Fruit fly (Drosophila melanogaster) whole organism, embryonic: ENCODE results near the gene CG11999.

Experiments
- Aef1 ChIP-seq: fragments of 200-800 bp; sonication (Bioruptor generic); IDR thresholded peaks from 3 replicates; pipeline ENCODE4 v1.3.6; 2022; ENCODE audit warnings: missing biosample characterization, missing genetic modification characterization
- Awh ChIP-seq: fragments of 200-800 bp; sonication (Bioruptor generic); IDR thresholded peaks from 2 replicates; pipeline ENCODE4, ENCODE4 v1.3.6; 2022; ENCODE audit warnings: missing biosample characterization, missing genetic modification characterization
- CG10147 ChIP-seq: fragments of 200-800 bp; sonication (Bioruptor generic); optimal IDR thresholded peaks from 2 replicates; lab custom pipeline; 2019; ENCODE audit warnings: missing biosample characterization, mild to moderate bottlenecking, missing genetic modification characterization, moderate library complexity
- CG10267 ChIP-seq: fragments of 200-800 bp; sonication (Bioruptor generic); optimal IDR thresholded peaks from 2 replicates; lab custom pipeline; 2018; ENCODE audit warnings: missing biosample characterization, mild to moderate bottlenecking, missing genetic modification characterization, moderate library complexity
- CG11085 ChIP-seq: fragments of 200-800 bp; sonication (Bioruptor generic); IDR thresholded peaks from 2 replicates; pipeline ENCODE4 v1.3.6; 2022; ENCODE audit warnings: missing biosample characterization, missing genetic modification characterization
- CG11504 ChIP-seq: fragments of 200-800 bp; sonication (Bioruptor generic); optimal IDR thresholded peaks from 3 replicates; lab custom pipeline; 2019; ENCODE audit warnings: missing biosample characterization, mild to moderate bottlenecking, missing genetic modification characterization, moderate library complexity
- CG14710 ChIP-seq: fragments of 200-800 bp; sonication (Bioruptor generic); optimal IDR thresholded peaks from 3 replicates; lab custom pipeline; 2019; ENCODE audit warnings: missing biosample characterization, mild to moderate bottlenecking, missing genetic modification characterization, moderate library complexity
- CG15601 ChIP-seq: fragments of 200-800 bp; sonication (Bioruptor generic); optimal IDR thresholded peaks from 3 replicates; lab custom pipeline; 2019; ENCODE audit warnings: missing biosample characterization, mild to moderate bottlenecking, missing genetic modification characterization, moderate library complexity
- CG17829 ChIP-seq: fragments of 200-800 bp; optimal IDR thresholded peaks from 2 replicates; lab custom pipeline; 2019; ENCODE audit warnings: missing biosample characterization, mild to moderate bottlenecking, missing genetic modification characterization, moderate library complexity
- CG18262 ChIP-seq: fragments of 200-800 bp; optimal IDR thresholded peaks from 3 replicates; lab custom pipeline; 2019; ENCODE audit warnings: missing biosample characterization, mild to moderate bottlenecking, missing genetic modification characterization, moderate library complexity
- CG2116 ChIP-seq: fragments of 200-800 bp; sonication (Bioruptor generic); optimal IDR thresholded peaks from 3 replicates; lab custom pipeline; 2018; ENCODE audit warnings: missing biosample characterization, mild to moderate bottlenecking, missing genetic modification characterization
- CG4854 ChIP-seq: fragments of 200-800 bp; sonication (Bioruptor generic); optimal IDR thresholded peaks from 2 replicates; lab custom pipeline; 2016; ENCODE audit warnings: missing biosample characterization, missing genetic modification characterization, inconsistent platforms
- CG6791 ChIP-seq: fragments of 200-800 bp; sonication (Bioruptor generic); IDR thresholded peaks from 3 replicates; pipeline ENCODE4 v1.3.6; 2022; ENCODE audit warnings: missing biosample characterization, missing genetic modification characterization; ENCODE audit not compliant: partially characterized antibody
- CG9437 ChIP-seq: fragments of 200-800 bp; sonication (Bioruptor generic); optimal IDR thresholded peaks from 2 replicates; lab custom pipeline; 2018; ENCODE audit warnings: missing biosample characterization, mild to moderate bottlenecking, missing genetic modification characterization
- CG9727 ChIP-seq: fragments of 200-800 bp; sonication (Bioruptor generic); optimal IDR thresholded peaks from 3 replicates; lab custom pipeline; 2017; ENCODE audit warnings: missing biosample characterization, mild to moderate bottlenecking, missing genetic modification characterization
- Chrac-16 ChIP-seq: fragments of 200-800 bp; sonication (Bioruptor generic); optimal IDR thresholded peaks from 3 replicates; lab custom pipeline; 2016; ENCODE audit warnings: missing biosample characterization, missing genetic modification characterization
- D19A ChIP-seq: fragments of 200-800 bp; optimal IDR thresholded peaks from 3 replicates; lab custom pipeline; 2019; ENCODE audit warnings: missing biosample characterization, mild to moderate bottlenecking, missing genetic modification characterization, moderate library complexity
- D19B ChIP-seq: fragments of 200-800 bp; sonication (Bioruptor generic); optimal IDR thresholded peaks from 2 replicates; lab custom pipeline; 2017; ENCODE audit warnings: missing biosample characterization, mild to moderate bottlenecking, missing genetic modification characterization
- Dp ChIP-seq: fragments of 200-800 bp; sonication (Bioruptor generic); optimal IDR thresholded peaks from 2 replicates; lab custom pipeline; 2018; ENCODE audit warnings: missing biosample characterization, mild to moderate bottlenecking, missing genetic modification characterization, moderate library complexity
- Gug ChIP-seq: fragments of 200-800 bp; sonication (Bioruptor generic); IDR thresholded peaks from 4 replicates; pipeline ENCODE4 v1.3.6; 2022; ENCODE audit warnings: missing biosample characterization, missing genetic modification characterization
- Hr51 ChIP-seq, 2 experiments: fragments of 200-800 bp; sonication (Bioruptor generic); optimal IDR thresholded peaks; 2 replicates in 1 of 2; 3 replicates in 1 of 2; lab custom pipeline; 2016 to 2018; ENCODE audit warnings: missing biosample characterization in 2 of 2, missing genetic modification characterization in 2 of 2, mild to moderate bottlenecking in 1 of 2, moderate library complexity in 1 of 2
- Lhr ChIP-seq: fragments of 200-800 bp; sonication (Bioruptor generic); optimal IDR thresholded peaks from 3 replicates; lab custom pipeline; 2017; ENCODE audit warnings: mild to moderate bottlenecking, missing biosample characterization, missing genetic modification reagents, missing genetic modification characterization
- MBD-R2 ChIP-seq: fragments of 200-800 bp; sonication (Bioruptor generic); IDR thresholded peaks from 2 replicates; pipeline ENCODE4 v1.3.6; 2022; ENCODE audit warnings: missing biosample characterization, missing genetic modification characterization
- MESR4 ChIP-seq: fragments of 200-800 bp; sonication (Bioruptor generic); optimal IDR thresholded peaks from 2 replicates; lab custom pipeline; 2018; ENCODE audit warnings: missing biosample characterization, mild to moderate bottlenecking, missing genetic modification characterization, moderate library complexity
- Mrtf ChIP-seq: fragments of 200-800 bp; sonication (Bioruptor generic); IDR thresholded peaks from 3 replicates; pipeline ENCODE4 v1.3.6; 2022; ENCODE audit warnings: missing biosample characterization, missing genetic modification characterization
- Pdp1 ChIP-seq, 2 experiments: fragments of 200-800 bp; sonication (Bioruptor generic); optimal IDR thresholded peaks; 3 replicates each; lab custom pipeline; 2016; ENCODE audit warnings: missing biosample characterization in 2 of 2, missing genetic modification characterization in 2 of 2, mild to moderate bottlenecking in 1 of 2, moderate library complexity in 1 of 2
- Rx ChIP-seq: fragments of 200-800 bp; sonication (Bioruptor generic); IDR thresholded peaks from 2 replicates; pipeline ENCODE4 v1.3.6; 2022; ENCODE audit warnings: missing biosample characterization, missing genetic modification characterization
- Xbp1 ChIP-seq: fragments of 200-800 bp; sonication (Bioruptor generic); optimal IDR thresholded peaks from 3 replicates; lab custom pipeline; 2016; ENCODE audit warnings: missing biosample characterization, mild to moderate bottlenecking, missing genetic modification characterization
- az2 ChIP-seq: fragments of 200-800 bp; sonication (Bioruptor generic); optimal IDR thresholded peaks from 3 replicates; lab custom pipeline; 2016; ENCODE audit warnings: missing biosample characterization, missing genetic modification characterization
- bab2 ChIP-seq: fragments of 200-800 bp; sonication (Bioruptor generic); optimal IDR thresholded peaks from 2 replicates; lab custom pipeline; 2016; ENCODE audit warnings: missing biosample characterization, missing genetic modification characterization
- dmrt11E ChIP-seq: fragments of 200-800 bp; sonication (Bioruptor generic); optimal IDR thresholded peaks from 3 replicates; lab custom pipeline; 2018; ENCODE audit warnings: missing biosample characterization, mild to moderate bottlenecking, missing genetic modification characterization, moderate library complexity
- exex ChIP-seq: fragments of 200-800 bp; sonication (Bioruptor generic); optimal IDR thresholded peaks from 4 replicates; lab custom pipeline; 2018; ENCODE audit warnings: missing biosample characterization, mild to moderate bottlenecking, missing genetic modification characterization, moderate library complexity
- gfzf ChIP-seq: fragments of 200-800 bp; sonication (Bioruptor generic); optimal IDR thresholded peaks from 2 replicates; lab custom pipeline; 2016; ENCODE audit warnings: missing biosample characterization, mild to moderate bottlenecking, missing genetic modification characterization, moderate library complexity
- grn ChIP-seq: fragments of 200-800 bp; sonication (Bioruptor generic); optimal IDR thresholded peaks from 3 replicates; lab custom pipeline; 2017; ENCODE audit warnings: missing biosample characterization, missing genetic modification characterization
- jumu ChIP-seq: fragments of 200-800 bp; sonication (Bioruptor generic); optimal IDR thresholded peaks from 3 replicates; lab custom pipeline; 2016; ENCODE audit warnings: missing biosample characterization, missing genetic modification characterization
- knrl ChIP-seq: fragments of 200-800 bp; sonication (Bioruptor generic); IDR thresholded peaks from 3 replicates; pipeline ENCODE4 v1.3.6; 2022; ENCODE audit warnings: missing biosample characterization, missing genetic modification characterization; ENCODE audit not compliant: partially characterized antibody
- luna ChIP-seq: fragments of 200-800 bp; sonication (Bioruptor generic); optimal IDR thresholded peaks from 2 replicates; lab custom pipeline; 2016; ENCODE audit warnings: missing biosample characterization, missing genetic modification characterization
- nerfin-1 ChIP-seq: fragments of 200-800 bp; sonication (Bioruptor generic); optimal IDR thresholded peaks from 3 replicates; lab custom pipeline; 2019; ENCODE audit warnings: missing biosample characterization, mild to moderate bottlenecking, missing genetic modification characterization, moderate library complexity
- otp ChIP-seq: fragments of 200-800 bp; sonication (Bioruptor generic); IDR thresholded peaks from 3 replicates; pipeline ENCODE4, ENCODE4 v1.3.6; 2022; ENCODE audit warnings: missing biosample characterization, missing genetic modification characterization
- pb ChIP-seq: fragments of 200-800 bp; sonication (Bioruptor generic); optimal IDR thresholded peaks from 3 replicates; lab custom pipeline; 2016; ENCODE audit warnings: missing biosample characterization, missing genetic modification characterization
- phol ChIP-seq: fragments of 200-800 bp; sonication (Bioruptor generic); optimal IDR thresholded peaks from 3 replicates; lab custom pipeline; 2018; ENCODE audit warnings: missing biosample characterization, mild to moderate bottlenecking, missing genetic modification characterization, moderate library complexity
- psq ChIP-seq: fragments of 200-800 bp; sonication (Bioruptor generic); optimal IDR thresholded peaks from 2 replicates; lab custom pipeline; 2017; ENCODE audit warnings: missing biosample characterization, missing genetic modification characterization
- row ChIP-seq: fragments of 200-800 bp; sonication (Bioruptor generic); IDR thresholded peaks from 3 replicates; pipeline ENCODE4 v1.3.6; 2022; ENCODE audit warnings: missing biosample characterization, missing genetic modification characterization
- slp2 ChIP-seq: fragments of 200-800 bp; sonication (Bioruptor generic); optimal IDR thresholded peaks from 2 replicates; lab custom pipeline; 2016; ENCODE audit warnings: missing biosample characterization, missing genetic modification characterization
- stwl ChIP-seq: fragments of 200-800 bp; sonication (Bioruptor generic); optimal IDR thresholded peaks from 3 replicates; lab custom pipeline; 2018; ENCODE audit warnings: missing biosample characterization, mild to moderate bottlenecking, missing genetic modification characterization, moderate library complexity
- trem ChIP-seq: fragments of 200-800 bp; optimal IDR thresholded peaks from 3 replicates; lab custom pipeline; 2019; ENCODE audit warnings: missing biosample characterization, mild to moderate bottlenecking, missing genetic modification characterization, moderate library complexity
- vfl ChIP-seq: fragments of 200-800 bp; sonication (Bioruptor generic); optimal IDR thresholded peaks from 2 replicates; lab custom pipeline; 2016; ENCODE audit warnings: missing biosample characterization, missing genetic modification characterization
- zen ChIP-seq: fragments of 200-800 bp; sonication (Bioruptor generic); optimal IDR thresholded peaks from 3 replicates; lab custom pipeline; 2018; ENCODE audit warnings: missing biosample characterization, mild to moderate bottlenecking, missing genetic modification characterization, moderate library complexity

Gene CG11999

dm6 chr3R:5354373-5355134, at the start of gene CG11999, which contains the start of gene CG1161:
TSS of gene CG11999 (minus strand) at chr3R:5354747.
TSS of gene CG1161 (plus strand) at chr3R:5355092.
- TF ChIP-seq stwl (tag; lab: Kevin White, UChicago) (peak; percentile 88), jumu (GFP tag; lab: Kevin White, UChicago) (no peak), knrl (GFP tag; lab: Robert Waterston, UW) (peak; percentile 40; the same call in 1 of the 3 replicates), CG11504 (tag; lab: Kevin White, UChicago) (peak; percentile 47), CG4854 (GFP tag; lab: Kevin White, UChicago) (no peak), gfzf (GFP tag; lab: Kevin White, UChicago) (peak; percentile 70), CG11085 (GFP tag; lab: Robert Waterston, UW) (no peak), Chrac-16 (GFP tag; lab: Kevin White, UChicago) (peak; percentile 16), grn (no peak), CG15601 (tag; lab: Kevin White, UChicago) (no peak), CG9437 (GFP tag; lab: Kevin White, UChicago) (peak; percentile 10), psq (GFP tag; lab: Kevin White, UChicago) (no peak), luna (GFP tag; lab: Kevin White, UChicago) (no peak), row (peak; percentile 57; the same call in 2 of the 3 replicates), CG14710 (peak; percentile 64), vfl (GFP tag; lab: Kevin White, UChicago) (no peak), Hr51 (GFP tag; optimal IDR thresholded peaks at IDR 0.05; lab: Kevin White, UChicago) (peak in 1 of 2 experiments; percentile 52), nerfin-1 (tag; lab: Kevin White, UChicago) (peak; percentile 69), CG10267 (peak; percentile 43), az2 (GFP tag; lab: Kevin White, UChicago) (no peak), bab2 (GFP tag; lab: Kevin White, UChicago) (no peak), CG17829 (tag; lab: Kevin White, UChicago) (peak; percentile 26), Rx (GFP tag; lab: Robert Waterston, UW) (no peak), Xbp1 (GFP tag; lab: Kevin White, UChicago) (peak; percentile 93), otp (GFP tag; lab: Robert Waterston, UW) (no peak), CG9727 (peak; percentile 19), pb (GFP tag; lab: Kevin White, UChicago) (no peak), MESR4 (GFP tag; lab: Kevin White, UChicago) (peak; percentile 66), Mrtf (GFP tag; lab: Robert Waterston, UW) (no peak), Awh (no peak), Aef1 (GFP tag; lab: Robert Waterston, UW) (no peak), phol (peak; percentile 63), slp2 (no peak), Lhr (peak; percentile 60), trem (peak; percentile 30), CG10147 (GFP tag; lab: Kevin White, UChicago) (no peak), CG2116 (GFP tag; lab: Kevin White, UChicago) (peak; percentile 89), CG6791 (0 out of 3 replicates have a peak, but pooled peaks have one; percentile 22), Dp (no peak), MBD-R2 (GFP tag; lab: Robert Waterston, UW) (peak; percentile 59), D19B (GFP tag; lab: Kevin White, UChicago) (no peak), zen (peak; percentile 40), CG18262 (tag; lab: Kevin White, UChicago) (peak; percentile 34), Pdp1 (GFP tag; optimal IDR thresholded peaks at IDR 0.05; lab: Kevin White, UChicago) (peak in 1 of 2 experiments; percentile 19), dmrt11E (tag; lab: Kevin White, UChicago) (peak; percentile 9), Gug (GFP tag; lab: Robert Waterston, UW) (no peak), exex (tag; lab: Kevin White, UChicago) (peak; percentile 17), D19A (tag; lab: Kevin White, UChicago) (peak; percentile 14)
